Worm (Caenorhabditis elegans) whole organism, L3 larva: ENCODE results near the gene T24C4.2.
A peak's percentile ranks its signal among the peaks of the same experiment; 100 is the strongest.

Experiments used
- ceh-9 ChIP-seq: sonication (generic microtip); optimal IDR thresholded peaks from 2 replicates; lab custom pipeline; 2018; ENCODE audit warnings: missing biosample characterization, missing genetic modification characterization
- fkh-10 ChIP-seq: sonication (generic microtip); optimal IDR thresholded peaks from 2 replicates; lab custom pipeline; 2017; ENCODE audit warnings: missing biosample characterization, missing genetic modification reagents, missing genetic modification characterization
- nhr-25 ChIP-seq: sonication (generic microtip); optimal IDR thresholded peaks from 2 replicates; lab custom pipeline; 2017; ENCODE audit warnings: missing biosample characterization, missing genetic modification characterization

DNA sequence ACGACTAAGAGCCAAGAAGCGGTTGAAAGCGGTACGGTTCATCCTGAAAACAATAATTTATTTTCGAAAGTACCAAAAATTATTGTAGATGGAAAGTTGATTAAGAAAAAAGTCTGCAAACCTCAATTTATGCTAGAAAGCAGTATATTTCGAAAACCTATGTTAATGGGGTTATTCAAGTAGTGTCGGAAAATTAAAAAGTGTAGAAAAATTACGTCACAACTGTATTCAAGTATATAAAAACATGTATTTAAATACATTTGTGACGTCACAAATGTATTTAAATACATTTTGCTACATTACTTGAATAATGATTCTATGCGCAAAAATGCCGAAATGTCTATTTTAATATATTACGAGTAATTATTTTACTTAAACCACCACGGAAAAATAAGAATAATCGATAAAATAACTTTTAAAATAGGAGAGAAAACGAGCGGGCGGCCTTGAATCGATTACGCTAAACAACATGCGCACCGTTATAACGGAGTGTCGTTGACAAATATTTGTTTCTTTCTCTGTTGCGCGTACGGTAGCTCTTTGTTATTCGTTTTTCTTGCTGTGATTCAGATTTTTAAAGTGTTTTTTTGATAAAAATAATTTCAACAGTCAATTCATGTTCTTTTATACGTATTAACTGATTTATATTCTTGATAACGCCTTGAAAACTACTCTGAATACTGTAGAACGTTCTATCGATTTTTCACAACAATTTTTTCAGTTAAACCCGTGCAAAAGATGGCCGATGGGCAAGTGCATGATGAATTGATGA, 41.0 kb upstream of the T24C4.2 start, which contains the start of the genes F23H11.5 and bra-2:
- TF ChIP-seq fkh-10 (GFP tag; lab: Kevin White, UChicago), result no peak
- TF ChIP-seq nhr-25, result peak; percentile 64
- TF ChIP-seq ceh-9 (tag; lab: Kevin White, UChicago), result no peak
